Worm (Caenorhabditis elegans): ENCODE measurements around the gene F35C11.2.

ce11 chrII:8269351-8269750 is 20.7 kb upstream of the F35C11.2 start, which contains the start of gene K01C8.2:
- TF ChIP-seq unc-39 (tag; optimal IDR thresholded peaks at IDR 0.05), result no peak
- TF ChIP-seq elt-3 (tag; optimal IDR thresholded peaks at IDR 0.05), result no peak
- no peak for TF ChIP-seq ceh-83 (GFP tag; optimal IDR thresholded peaks at IDR 0.05)
- no peak for TF ChIP-seq mep-1 (tag; optimal IDR thresholded peaks at IDR 0.05)
- TF ChIP-seq nhr-237 (tag; optimal IDR thresholded peaks at IDR 0.05), result no peak
- no peak for TF ChIP-seq lsy-2 (tag; optimal IDR thresholded peaks at IDR 0.05)
- no peak for TF ChIP-seq unc-62 (GFP tag; optimal IDR thresholded peaks at IDR 0.05)
- TF ChIP-seq nhr-28 (tag; optimal IDR thresholded peaks at IDR 0.05), result no peak

Data from whole organism, mixed stage, embryonic.